Fruit fly (Drosophila melanogaster): ENCODE measurements around the gene dan.

dan gene

dm6 chr3R:25178521-25178920 lies 5.7 kb upstream of the dan start (continued):
- TF ChIP-seq CG6175 (GFP tag; IDR thresholded peaks at IDR 0.05) (no peak), trem (tag; optimal IDR thresholded peaks at IDR 0.05) (peak; percentile 45), pnt (GFP tag; optimal IDR thresholded peaks at IDR 0.05) (peak; percentile 3), row (GFP tag; IDR thresholded peaks at IDR 0.05) (peak; percentile 81), Myb (GFP tag; optimal IDR thresholded peaks at IDR 0.05) (no peak), az2 (GFP tag; optimal IDR thresholded peaks at IDR 0.05) (peak; percentile 83), Nf-YB (GFP tag; optimal IDR thresholded peaks at IDR 0.05) (peak; percentile 38), CG5953 (GFP tag; IDR thresholded peaks at IDR 0.05) (0 out of 2 replicates have a peak, but pooled peaks have one; percentile 59), tx (GFP tag; optimal IDR thresholded peaks at IDR 0.05) (no peak), Ets97D (GFP tag; optimal IDR thresholded peaks at IDR 0.05) (no peak), lilli (GFP tag; optimal IDR thresholded peaks at IDR 0.05) (peak; percentile 68), cg (GFP tag; optimal IDR thresholded peaks at IDR 0.05) (no peak), CG30403 (GFP tag; optimal IDR thresholded peaks at IDR 0.05) (peak; percentile 67), slbo (GFP tag; IDR thresholded peaks at IDR 0.05) (peak; percentile 48), Deaf1 (tag; optimal IDR thresholded peaks at IDR 0.05) (no peak), BtbVII (GFP tag; optimal IDR thresholded peaks at IDR 0.05) (no peak), CG12155 (GFP tag; optimal IDR thresholded peaks at IDR 0.05) (peak; percentile 71), gro (GFP tag; optimal IDR thresholded peaks at IDR 0.05) (no peak), E2f1 (GFP tag; IDR thresholded peaks at IDR 0.05) (peak; percentile 58), CG2712 (tag; optimal IDR thresholded peaks at IDR 0.05) (peak; percentile 80), Fer3 (tag; optimal IDR thresholded peaks at IDR 0.05) (no peak), br (optimal IDR thresholded peaks at IDR 0.05) (no peak), fd102C (GFP tag; optimal IDR thresholded peaks at IDR 0.05) (peak; percentile 89), zen2 (GFP tag; IDR thresholded peaks at IDR 0.05; ENCODE audit: partially characterized antibody) (no peak), ara (GFP tag; IDR thresholded peaks at IDR 0.05) (peak; percentile 85), CG4707 (GFP tag; optimal IDR thresholded peaks at IDR 0.05) (peak; percentile 43), CG11560 (tag; IDR thresholded peaks at IDR 0.05) (no peak; the same call in 2 of the 3 replicates), CG10267 (tag; optimal IDR thresholded peaks at IDR 0.05) (peak; percentile 57), CG11696 (GFP tag; IDR thresholded peaks at IDR 0.05) (peak; percentile 61), Atf6 (GFP tag; IDR thresholded peaks at IDR 0.05) (peak; percentile 46; the same call in 1 of the 2 replicates), Dfd (GFP tag; optimal IDR thresholded peaks at IDR 0.05) (no peak), tll (GFP tag; optimal IDR thresholded peaks at IDR 0.05) (no peak), Ptx1 (GFP tag; IDR thresholded peaks at IDR 0.05) (peak; percentile 56; the same call in 1 of the 2 replicates), CG12219 (GFP tag; optimal IDR thresholded peaks at IDR 0.05) (peak; percentile 59), dmrt11E (tag; optimal IDR thresholded peaks at IDR 0.05) (peak; percentile 94), Mrtf (GFP tag; IDR thresholded peaks at IDR 0.05) (peak; percentile 75), zf30C (GFP tag; optimal IDR thresholded peaks at IDR 0.05) (no peak), Lpt (GFP tag; optimal IDR thresholded peaks at IDR 0.05) (no peak), crp (GFP tag; optimal IDR thresholded peaks at IDR 0.05) (no peak), Dbx (GFP tag; IDR thresholded peaks at IDR 0.05) (0 out of 3 replicates have a peak, but pooled peaks have one; percentile 15), Optix (GFP tag; IDR thresholded peaks at IDR 0.05) (peak; percentile 83; the same call in 2 of the 3 replicates), so (GFP tag; IDR thresholded peaks at IDR 0.05) (peak; percentile 78; the same call in 2 of the 3 replicates), Sry-δ (GFP tag; optimal IDR thresholded peaks at IDR 0.05) (no peak), sim (GFP tag; IDR thresholded peaks at IDR 0.05) (no peak), chif (GFP tag; optimal IDR thresholded peaks at IDR 0.05) (peak; percentile 70 to 86), CG12942 (GFP tag; optimal IDR thresholded peaks at IDR 0.05) (peak; percentile 62), Camta (GFP tag; optimal IDR thresholded peaks at IDR 0.05) (no peak), E2f2 (GFP tag; IDR thresholded peaks at IDR 0.05) (peak; percentile 30; the same call in 1 of the 2 replicates), unc-4 (GFP tag; IDR thresholded peaks at IDR 0.05; ENCODE audit: partially characterized antibody) (no peak), Adf1 (GFP tag; IDR thresholded peaks at IDR 0.05) (no peak), corto (GFP tag; optimal IDR thresholded peaks at IDR 0.05) (peak; percentile 14), Dip3 (GFP tag; optimal IDR thresholded peaks at IDR 0.05) (no peak)

All from whole organism, embryonic.